Worm (Caenorhabditis elegans) whole organism, L1 larva: ENCODE measurements around the gene psmd-9.
A peak's percentile ranks its signal among the peaks of the same experiment; 100 is the strongest.

Experiments
- C16A3.4 ChIP-seq: fragments of 150-350 bp; optimal IDR thresholded peaks from 2 replicates; lab custom pipeline; 2014; ENCODE audit warnings: missing biosample characterization, missing genetic modification characterization
- Y116A8C.19 ChIP-seq: sonication (generic microtip); optimal IDR thresholded peaks from 2 replicates; lab custom pipeline; 2016; ENCODE audit warnings: missing compliant biosample characterization, missing genetic modification characterization, borderline replicate concordance
- aly-2 ChIP-seq: fragments of 150-350 bp; optimal IDR thresholded peaks from 2 replicates; lab custom pipeline; 2014; ENCODE audit warnings: missing biosample characterization, missing genetic modification characterization
- blmp-1 ChIP-seq: fragments of 150-350 bp; optimal IDR thresholded peaks from 2 replicates; lab custom pipeline; 2014; ENCODE audit warnings: missing biosample characterization, missing genetic modification characterization
- ceh-82 ChIP-seq, 3 experiments: fragments of 150-350 bp in 1 of 3; sonication (generic microtip) in 2 of 3; optimal IDR thresholded peaks; 2 replicates each; lab custom pipeline; 2014 to 2017; ENCODE audit warnings: missing biosample characterization in 3 of 3, missing genetic modification characterization in 3 of 3
- ceh-88 ChIP-seq: fragments of 200-800 bp; sonication (Bioruptor generic); IDR thresholded peaks from 2 replicates; pipeline ENCODE4 v1.3.6; 2022; ENCODE audit warnings: missing genetic modification characterization, missing compliant biosample characterization
- ces-1 ChIP-seq: fragments of 150-350 bp; optimal IDR thresholded peaks from 2 replicates; lab custom pipeline; 2014; ENCODE audit warnings: missing biosample characterization, missing genetic modification reagents, missing genetic modification characterization
- dpl-1 ChIP-seq, 3 experiments: fragments of 150-350 bp in 2 of 3; sonication (generic microtip) in 1 of 3; optimal IDR thresholded peaks; 2 replicates each; lab custom pipeline; 2014 to 2017; ENCODE audit warnings: missing biosample characterization in 3 of 3, missing genetic modification characterization in 3 of 3, missing genetic modification reagents in 3 of 3
- efl-1 ChIP-seq, 4 experiments: fragments of 150-350 bp; optimal IDR thresholded peaks in 3 of 4; peaks in 1 of 4; 1 replicate in 1 of 4; 2 replicates in 3 of 4; lab custom pipeline; 2014; ENCODE audit warnings: missing biosample characterization in 2 of 4, missing genetic modification characterization in 2 of 4, missing genetic modification reagents in 2 of 4
- elt-2 ChIP-seq: sonication (generic microtip); optimal IDR thresholded peaks from 2 replicates; lab custom pipeline; 2016; ENCODE audit warnings: missing genetic modification characterization, mild to moderate bottlenecking, inconsistent platforms, missing compliant biosample characterization, missing genetic modification reagents
- elt-3 ChIP-seq, 6 experiments: fragments of 150-350 bp in 1 of 6; sonication (generic microtip); optimal IDR thresholded peaks; 2 replicates each; lab custom pipeline; 2017 to 2018; ENCODE audit warnings: missing biosample characterization in 6 of 6, missing genetic modification characterization in 6 of 6, inconsistent platforms in 1 of 6
- grh-1 ChIP-seq: fragments of 200-800 bp; sonication (Bioruptor generic); IDR thresholded peaks from 2 replicates; pipeline ENCODE4 v1.3.6; 2022; ENCODE audit warnings: missing genetic modification reagents, missing genetic modification characterization, missing compliant biosample characterization
- lin-13 ChIP-seq: fragments of 150-350 bp; optimal IDR thresholded peaks from 2 replicates; lab custom pipeline; 2014; ENCODE audit warnings: missing biosample characterization, missing genetic modification reagents, missing genetic modification characterization
- lin-14 ChIP-seq: fragments of 200-800 bp; sonication (Bioruptor generic); optimal IDR thresholded peaks from 2 replicates; lab custom pipeline; 2018; ENCODE audit warnings: mild to moderate bottlenecking, missing genetic modification characterization, moderate library complexity, missing compliant biosample characterization
- lin-35 ChIP-seq, 2 experiments: fragments of 150-350 bp; optimal IDR thresholded peaks; 2 replicates each; lab custom pipeline; 2014; ENCODE audit warnings: missing biosample characterization in 2 of 2, missing genetic modification characterization in 2 of 2, missing genetic modification reagents in 2 of 2
- lir-3 ChIP-seq: sonication (generic microtip); optimal IDR thresholded peaks from 2 replicates; lab custom pipeline; 2016; ENCODE audit warnings: mild to moderate bottlenecking, missing genetic modification characterization, moderate library complexity, missing compliant biosample characterization; ENCODE audit not compliant: poor library complexity
- lsy-2 ChIP-seq, 2 experiments: fragments of 150-350 bp; optimal IDR thresholded peaks; 2 replicates each; lab custom pipeline; 2014; ENCODE audit warnings: missing biosample characterization in 2 of 2, missing genetic modification characterization in 2 of 2
- mdl-1 ChIP-seq, 2 experiments: fragments of 150-350 bp; optimal IDR thresholded peaks; 2 replicates each; lab custom pipeline; 2014 to 2017; ENCODE audit warnings: missing biosample characterization in 2 of 2, missing genetic modification characterization in 2 of 2, inconsistent platforms in 1 of 2
- mep-1 ChIP-seq: fragments of 150-350 bp; optimal IDR thresholded peaks from 2 replicates; lab custom pipeline; 2014; ENCODE audit warnings: missing biosample characterization, missing genetic modification characterization
- nhr-19 ChIP-seq: fragments of 200-800 bp; sonication (Bioruptor generic); conservative IDR thresholded peaks from 2 replicates; pipeline ENCODE4 v1.3.6; 2022; ENCODE audit warnings: missing genetic modification characterization, missing compliant biosample characterization
- nhr-20 ChIP-seq: sonication (generic microtip); optimal IDR thresholded peaks from 2 replicates; lab custom pipeline; 2016; ENCODE audit warnings: mild to moderate bottlenecking, missing genetic modification characterization, missing compliant biosample characterization
- nhr-28 ChIP-seq: fragments of 150-350 bp; optimal IDR thresholded peaks from 2 replicates; lab custom pipeline; 2014; ENCODE audit warnings: missing biosample characterization, missing genetic modification characterization
- nhr-47 ChIP-seq: sonication (generic microtip); optimal IDR thresholded peaks from 2 replicates; lab custom pipeline; 2016; ENCODE audit warnings: mild to moderate bottlenecking, missing genetic modification characterization, moderate library complexity, missing compliant biosample characterization
- nhr-71 ChIP-seq: sonication (generic microtip); optimal IDR thresholded peaks from 2 replicates; lab custom pipeline; 2016; ENCODE audit warnings: mild to moderate bottlenecking, missing genetic modification characterization, moderate library complexity, missing compliant biosample characterization
- nhr-77 ChIP-seq: fragments of 150-350 bp; optimal IDR thresholded peaks from 2 replicates; lab custom pipeline; 2014; ENCODE audit warnings: missing biosample characterization, missing genetic modification characterization
- nhr-85 ChIP-seq: sonication (generic microtip); peaks from one replicate; lab custom pipeline; 2016; ENCODE audit warnings: missing genetic modification characterization, inconsistent platforms, missing compliant biosample characterization
- nhr-90 ChIP-seq: sonication (generic microtip); optimal IDR thresholded peaks from 2 replicates; lab custom pipeline; 2016; ENCODE audit warnings: mild to moderate bottlenecking, missing genetic modification characterization, missing compliant biosample characterization; ENCODE audit not compliant: poor library complexity
- pag-3 ChIP-seq: sonication (generic microtip); optimal IDR thresholded peaks from 2 replicates; lab custom pipeline; 2017; ENCODE audit warnings: missing genetic modification characterization, mild to moderate bottlenecking, missing compliant biosample characterization, antibody characterized with exemption, borderline replicate concordance; ENCODE audit not compliant: insufficient read depth
- pax-3 ChIP-seq: fragments of 200-800 bp; sonication (Bioruptor generic); optimal IDR thresholded peaks from 2 replicates; lab custom pipeline; 2018; ENCODE audit warnings: mild to moderate bottlenecking, missing genetic modification characterization, moderate library complexity, missing compliant biosample characterization
- pqm-1 ChIP-seq: sonication (generic microtip); optimal IDR thresholded peaks from 3 replicates; lab custom pipeline; 2017; ENCODE audit warnings: missing biosample characterization, missing genetic modification characterization
- rnt-1 ChIP-seq: sonication (generic microtip); optimal IDR thresholded peaks from 2 replicates; lab custom pipeline; 2016; ENCODE audit warnings: mild to moderate bottlenecking, missing genetic modification characterization, moderate library complexity, missing compliant biosample characterization
- skn-1 ChIP-seq: fragments of 150-350 bp; optimal IDR thresholded peaks from 2 replicates; lab custom pipeline; 2014; ENCODE audit warnings: missing biosample characterization, missing genetic modification characterization
- snu-23 ChIP-seq: sonication (generic microtip); optimal IDR thresholded peaks from 2 replicates; lab custom pipeline; 2016; ENCODE audit warnings: missing genetic modification characterization, missing compliant biosample characterization
- sup-37 ChIP-seq: fragments of 200-800 bp; sonication (Bioruptor generic); optimal IDR thresholded peaks from 2 replicates; lab custom pipeline; 2018; ENCODE audit warnings: mild to moderate bottlenecking, missing genetic modification characterization, missing compliant biosample characterization
- swsn-7 ChIP-seq: sonication (generic microtip); optimal IDR thresholded peaks from 2 replicates; lab custom pipeline; 2016; ENCODE audit warnings: missing genetic modification characterization, missing compliant biosample characterization
- tbx-2 ChIP-seq: sonication (generic microtip); optimal IDR thresholded peaks from 2 replicates; lab custom pipeline; 2016; ENCODE audit warnings: missing genetic modification characterization, missing compliant biosample characterization
- unc-130 ChIP-seq: fragments of 150-350 bp; optimal IDR thresholded peaks from 2 replicates; lab custom pipeline; 2017; ENCODE audit warnings: missing biosample characterization, missing genetic modification characterization, inconsistent platforms
- unc-62 ChIP-seq: fragments of 150-350 bp; optimal IDR thresholded peaks from 2 replicates; lab custom pipeline; 2014; ENCODE audit warnings: missing biosample characterization, missing genetic modification reagents, missing genetic modification characterization
- xbp-1 ChIP-seq: sonication (generic microtip); optimal IDR thresholded peaks from 2 replicates; lab custom pipeline; 2016; ENCODE audit warnings: missing genetic modification characterization, missing compliant biosample characterization
- zip-4 ChIP-seq: fragments of 200-800 bp; sonication (Bioruptor generic); optimal IDR thresholded peaks from 2 replicates; lab custom pipeline; 2018; ENCODE audit warnings: mild to moderate bottlenecking, missing genetic modification characterization, moderate library complexity, missing compliant biosample characterization
- ztf-4 ChIP-seq: fragments of 150-350 bp; optimal IDR thresholded peaks from 2 replicates; lab custom pipeline; 2014; ENCODE audit warnings: missing biosample characterization, missing genetic modification characterization

The psmd-9 gene

DNA sequence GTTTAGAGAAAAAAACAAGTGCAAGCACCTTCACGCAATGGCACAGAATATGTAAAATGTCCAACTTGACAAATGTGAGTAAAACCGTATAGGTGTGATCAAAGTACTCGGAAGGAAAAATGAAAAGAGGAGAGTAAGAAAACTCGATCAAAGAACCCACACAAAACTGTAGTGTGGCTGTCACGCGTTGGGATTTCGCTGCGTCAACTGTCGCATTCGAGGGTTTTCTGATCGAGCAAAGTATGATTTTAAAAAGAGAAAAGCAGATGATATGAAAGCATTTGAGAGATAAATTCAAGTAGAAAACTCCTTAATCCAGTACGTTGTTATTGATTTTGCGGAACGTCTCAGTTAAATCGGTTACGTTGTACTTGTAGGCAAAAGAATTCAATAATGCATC lies 10.1 kb upstream of the psmd-9 start:
- peak; percentile 84 for TF ChIP-seq tbx-2 (tag; lab: Kevin White, UChicago)
- TF ChIP-seq lin-13 (GFP tag; lab: Kevin White, UChicago): peak; percentile 47
- no peak for TF ChIP-seq ces-1 (GFP tag; lab: Kevin White, UChicago)
- TF ChIP-seq swsn-7 (tag; lab: Kevin White, UChicago): peak; percentile 42
- TF ChIP-seq nhr-71 (tag; lab: Kevin White, UChicago): peak; percentile 96
- TF ChIP-seq unc-130: peak; percentile 91
- peak; percentile 32 for TF ChIP-seq xbp-1 (tag; lab: Kevin White, UChicago)
- peak; percentile 64 for TF ChIP-seq skn-1 (tag; lab: Kevin White, UChicago)
- no peak for TF ChIP-seq grh-1 (GFP tag; lab: Robert Waterston, UW)
- TF ChIP-seq pag-3 (tag; lab: Kevin White, UChicago): no peak
- TF ChIP-seq nhr-77 (tag; lab: Kevin White, UChicago): peak; percentile 48
- peak; percentile 99 for TF ChIP-seq nhr-19 (GFP tag; lab: Robert Waterston, UW)
- peak; percentile 50 to 82 for TF ChIP-seq lin-35 (GFP tag; optimal IDR thresholded peaks at IDR 0.05; lab: Kevin White, UChicago)
- peak; percentile 69 for TF ChIP-seq nhr-85 (tag; lab: Kevin White, UChicago)
- TF ChIP-seq C16A3.4 (tag; lab: Kevin White, UChicago): peak; percentile 62
- peak; percentile 15 to 46 (median 32) for TF ChIP-seq dpl-1 (GFP tag; optimal IDR thresholded peaks at IDR 0.05; lab: Kevin White, UChicago)
- TF ChIP-seq nhr-20 (tag; lab: Kevin White, UChicago): peak; percentile 99
- peak; percentile 55 for TF ChIP-seq sup-37 (GFP tag; lab: Kevin White, UChicago)
- TF ChIP-seq ceh-82 (tag; optimal IDR thresholded peaks at IDR 0.05; lab: Kevin White, UChicago): peak in 2 of 3 experiments; percentile 29 to 40
- TF ChIP-seq ceh-88 (GFP tag; lab: Robert Waterston, UW): no peak
- TF ChIP-seq elt-2: peak; percentile 69
- peak; percentile 80 for TF ChIP-seq blmp-1 (tag; lab: Kevin White, UChicago)
- peak; percentile 75 for TF ChIP-seq rnt-1 (tag; lab: Kevin White, UChicago)
- peak; percentile 51 to 71 for TF ChIP-seq lsy-2 (tag; optimal IDR thresholded peaks at IDR 0.05; lab: Kevin White, UChicago)
- peak; percentile 78 for TF ChIP-seq lin-14 (GFP tag; lab: Kevin White, UChicago)
- TF ChIP-seq mdl-1 (tag; optimal IDR thresholded peaks at IDR 0.05; lab: Kevin White, UChicago): peak in 1 of 2 experiments; percentile 91
- TF ChIP-seq nhr-90 (tag; lab: Kevin White, UChicago): peak; percentile 63
- no peak for TF ChIP-seq aly-2 (tag; lab: Kevin White, UChicago)
- TF ChIP-seq nhr-47 (tag; lab: Kevin White, UChicago): peak; percentile 54
- peak; percentile 78 for TF ChIP-seq ztf-4 (tag; lab: Kevin White, UChicago)
- no peak for TF ChIP-seq pqm-1
- TF ChIP-seq mep-1: peak; percentile 63
- TF ChIP-seq unc-62 (GFP tag; lab: Kevin White, UChicago): no peak
- TF ChIP-seq zip-4: no peak
- peak in 3 of 6 experiments; percentile 19 to 84 (median 76) for TF ChIP-seq elt-3 (tag; optimal IDR thresholded peaks at IDR 0.05; lab: Kevin White, UChicago)
- peak in 1 of 2 experiments; percentile 36 for TF ChIP-seq efl-1 (optimal IDR thresholded peaks at IDR 0.05; lab: Kevin White, UChicago)
- TF ChIP-seq efl-1 (GFP tag; optimal IDR thresholded peaks at IDR 0.05 in 1 of 2; lab: Kevin White, UChicago): peak; percentile 20 to 92
- TF ChIP-seq nhr-28 (tag; lab: Kevin White, UChicago): no peak
- peak; percentile 93 for TF ChIP-seq snu-23
- TF ChIP-seq pax-3 (tag; lab: Kevin White, UChicago): peak; percentile 47
- no peak for TF ChIP-seq Y116A8C.19
- TF ChIP-seq lir-3 (tag; lab: Kevin White, UChicago): peak; percentile 73
- TF ChIP-seq, all 84 proteins: peak for 31
